Fruit fly (Drosophila melanogaster) whole organism, adult: ENCODE data around the gene CG16815.

Experiments used
- CG11617 ChIP-seq: fragments of 200-800 bp; sonication (Bioruptor generic); optimal IDR thresholded peaks from 2 replicates; lab custom pipeline; 2017; ENCODE audit warnings: mild to moderate bottlenecking, missing biosample characterization, missing genetic modification reagents, missing genetic modification characterization
- CG1620 ChIP-seq: fragments of 200-800 bp; sonication (Bioruptor generic); optimal IDR thresholded peaks from 2 replicates; lab custom pipeline; 2016; ENCODE audit warnings: missing biosample characterization, missing genetic modification characterization
- CG33017 ChIP-seq: fragments of 200-800 bp; sonication (Bioruptor generic); optimal IDR thresholded peaks from 2 replicates; lab custom pipeline; 2018; ENCODE audit warnings: missing biosample characterization, mild to moderate bottlenecking, missing genetic modification characterization, moderate library complexity
- CG5204 ChIP-seq: fragments of 200-800 bp; sonication (Bioruptor generic); optimal IDR thresholded peaks from 2 replicates; lab custom pipeline; 2016; ENCODE audit warnings: missing biosample characterization, missing genetic modification characterization
- CG7045 ChIP-seq: fragments of 200-800 bp; sonication (Bioruptor generic); optimal IDR thresholded peaks from 2 replicates; lab custom pipeline; 2017; ENCODE audit warnings: missing biosample characterization, mild to moderate bottlenecking, missing genetic modification characterization
- CG7101 ChIP-seq: fragments of 200-800 bp; sonication (Bioruptor generic); optimal IDR thresholded peaks from 2 replicates; lab custom pipeline; 2018; ENCODE audit warnings: missing biosample characterization, mild to moderate bottlenecking, missing genetic modification characterization, moderate library complexity
- Crg-1 ChIP-seq: fragments of 200-800 bp; sonication (Bioruptor generic); optimal IDR thresholded peaks from 2 replicates; lab custom pipeline; 2016; ENCODE audit warnings: missing biosample characterization, missing genetic modification characterization
- Hr96 ChIP-seq: fragments of 200-800 bp; sonication (Bioruptor generic); optimal IDR thresholded peaks from 2 replicates; lab custom pipeline; 2016; ENCODE audit warnings: missing biosample characterization, missing genetic modification characterization
- bab1 ChIP-seq: fragments of 200-800 bp; sonication (Bioruptor generic); optimal IDR thresholded peaks from 3 replicates; lab custom pipeline; 2019; ENCODE audit warnings: missing biosample characterization, mild to moderate bottlenecking, missing genetic modification characterization, moderate library complexity
- cic ChIP-seq: fragments of 200-800 bp; sonication (Bioruptor generic); optimal IDR thresholded peaks from 2 replicates; lab custom pipeline; 2017; ENCODE audit warnings: missing biosample characterization, mild to moderate bottlenecking, missing genetic modification characterization, moderate library complexity
- kay ChIP-seq: fragments of 200-800 bp; sonication (Bioruptor generic); peaks from one replicate; lab custom pipeline; 2016; ENCODE audit warnings: missing biosample characterization, missing genetic modification characterization, borderline replicate concordance
- ovo ChIP-seq: fragments of 200-800 bp; sonication (Bioruptor generic); optimal IDR thresholded peaks from 2 replicates; lab custom pipeline; 2016; ENCODE audit warnings: missing biosample characterization, missing genetic modification characterization

- TF ChIP-seq CG7045 (no peak), CG7101 (no peak), bab1 (GFP tag; lab: Kevin White, UChicago) (no peak), ovo (GFP tag; lab: Kevin White, UChicago) (no peak), CG11617 (GFP tag; lab: Kevin White, UChicago) (no peak), kay (GFP tag; lab: Kevin White, UChicago) (no peak), Hr96 (no peak), CG1620 (GFP tag; lab: Kevin White, UChicago) (no peak), Crg-1 (GFP tag; lab: Kevin White, UChicago) (no peak), cic (no peak), CG5204 (no peak), CG33017 (tag; lab: Kevin White, UChicago) (no peak)
These were observed 14.6 kb upstream of the CG16815 start, which contains the start of gene kek4 for dm6 chr2L:13215010-13215409.
